Fruit fly (Drosophila melanogaster) whole organism, embryonic: ENCODE measurements around the gene Nopp140.

Experiments
- Abd-B ChIP-seq: fragments of 200-800 bp; sonication (Bioruptor generic); optimal IDR thresholded peaks from 2 replicates; lab custom pipeline; 2018; ENCODE audit warnings: missing biosample characterization, mild to moderate bottlenecking, missing genetic modification characterization, moderate library complexity
- B-H2 ChIP-seq: fragments of 200-800 bp; sonication (Bioruptor generic); optimal IDR thresholded peaks from 2 replicates; lab custom pipeline; 2018; ENCODE audit warnings: missing biosample characterization, mild to moderate bottlenecking, missing genetic modification characterization
- BEAF-32 ChIP-seq: fragments of 200-800 bp; sonication (Bioruptor generic); optimal IDR thresholded peaks from 3 replicates; lab custom pipeline; 2017; ENCODE audit warnings: missing biosample characterization, missing genetic modification characterization, mild to moderate bottlenecking, moderate library complexity, missing genetic modification reagents
- Bgb ChIP-seq: fragments of 200-800 bp; sonication (Bioruptor generic); IDR thresholded peaks from 2 replicates; pipeline ENCODE4 v1.3.6; 2022; ENCODE audit warnings: missing biosample characterization, missing genetic modification characterization; ENCODE audit not compliant: partially characterized antibody
- Bteb2 ChIP-seq: fragments of 200-800 bp; sonication (Bioruptor generic); optimal IDR thresholded peaks from 2 replicates; lab custom pipeline; 2016; ENCODE audit warnings: missing biosample characterization, missing genetic modification characterization
- CG11085 ChIP-seq: fragments of 200-800 bp; sonication (Bioruptor generic); IDR thresholded peaks from 2 replicates; pipeline ENCODE4 v1.3.6; 2022; ENCODE audit warnings: missing biosample characterization, missing genetic modification characterization
- CG12071 ChIP-seq: fragments of 200-800 bp; sonication (Bioruptor generic); optimal IDR thresholded peaks from 3 replicates; lab custom pipeline; 2018; ENCODE audit warnings: missing biosample characterization, mild to moderate bottlenecking, missing genetic modification characterization
- CG12391 ChIP-seq: fragments of 200-800 bp; sonication (Bioruptor generic); optimal IDR thresholded peaks from 3 replicates; lab custom pipeline; 2018; ENCODE audit warnings: missing biosample characterization, mild to moderate bottlenecking, missing genetic modification characterization, moderate library complexity
- CG13287 ChIP-seq: fragments of 200-800 bp; sonication (Bioruptor generic); IDR thresholded peaks from 2 replicates; pipeline ENCODE4 v1.3.6; 2022; ENCODE audit warnings: missing biosample characterization, missing genetic modification characterization; ENCODE audit not compliant: partially characterized antibody
- CG14014 ChIP-seq: fragments of 200-800 bp; sonication (Bioruptor generic); IDR thresholded peaks from 2 replicates; pipeline ENCODE4 v1.3.6; 2022; ENCODE audit warnings: missing biosample characterization, missing genetic modification characterization
- CG14710 ChIP-seq: fragments of 200-800 bp; sonication (Bioruptor generic); optimal IDR thresholded peaks from 3 replicates; lab custom pipeline; 2019; ENCODE audit warnings: missing biosample characterization, mild to moderate bottlenecking, missing genetic modification characterization, moderate library complexity
- CG14860 ChIP-seq: fragments of 200-800 bp; sonication (Bioruptor generic); IDR thresholded peaks from 3 replicates; pipeline ENCODE4 v1.3.6; 2022; ENCODE audit warnings: missing biosample characterization, missing genetic modification characterization; ENCODE audit not compliant: partially characterized antibody
- CG16813 ChIP-seq: fragments of 200-800 bp; sonication (Bioruptor generic); IDR thresholded peaks from 3 replicates; pipeline ENCODE4 v1.3.6; 2022; ENCODE audit warnings: missing biosample characterization, missing genetic modification characterization; ENCODE audit not compliant: partially characterized antibody
- CG2129 ChIP-seq: fragments of 200-800 bp; sonication (Bioruptor generic); IDR thresholded peaks from 2 replicates; pipeline ENCODE4 v1.3.6; 2022; ENCODE audit warnings: missing biosample characterization, missing genetic modification characterization; ENCODE audit not compliant: partially characterized antibody
- CG2712 ChIP-seq: fragments of 200-800 bp; optimal IDR thresholded peaks from 3 replicates; lab custom pipeline; 2019; ENCODE audit warnings: missing biosample characterization, mild to moderate bottlenecking, missing genetic modification characterization, moderate library complexity
- CG32767 ChIP-seq: fragments of 200-800 bp; sonication (Bioruptor generic); IDR thresholded peaks from 2 replicates; pipeline ENCODE4 v1.3.6; 2022; ENCODE audit warnings: missing biosample characterization, missing genetic modification characterization
- CG34376 ChIP-seq: fragments of 200-800 bp; sonication (Bioruptor generic); optimal IDR thresholded peaks from 2 replicates; lab custom pipeline; 2018; ENCODE audit warnings: missing biosample characterization, mild to moderate bottlenecking, missing genetic modification characterization
- CG3847 ChIP-seq: fragments of 200-800 bp; sonication (Bioruptor generic); IDR thresholded peaks from 2 replicates; pipeline ENCODE4 v1.3.6; 2022; ENCODE audit warnings: missing biosample characterization, missing genetic modification characterization
- CG4404 ChIP-seq: fragments of 200-800 bp; sonication (Bioruptor generic); IDR thresholded peaks from 2 replicates; pipeline ENCODE4 v1.3.6; 2022; ENCODE audit warnings: missing biosample characterization, missing genetic modification characterization
- CG6272 ChIP-seq: fragments of 200-800 bp; sonication (Bioruptor generic); IDR thresholded peaks from 2 replicates; pipeline ENCODE4 v1.3.6; 2022; ENCODE audit warnings: missing biosample characterization, missing genetic modification characterization
- CG9932 ChIP-seq: fragments of 200-800 bp; sonication (Bioruptor generic); IDR thresholded peaks from 2 replicates; pipeline ENCODE4 v1.3.6; 2022; ENCODE audit warnings: missing biosample characterization, missing genetic modification characterization
- Deaf1 ChIP-seq: fragments of 200-800 bp; optimal IDR thresholded peaks from 3 replicates; lab custom pipeline; 2019; ENCODE audit warnings: missing biosample characterization, mild to moderate bottlenecking, missing genetic modification characterization, moderate library complexity
- Dip3 ChIP-seq: fragments of 200-800 bp; sonication (Bioruptor generic); optimal IDR thresholded peaks from 3 replicates; lab custom pipeline; 2016; ENCODE audit warnings: missing biosample characterization, missing genetic modification characterization
- E2f2 ChIP-seq: fragments of 200-800 bp; sonication (Bioruptor generic); IDR thresholded peaks from 2 replicates; pipeline ENCODE4 v1.3.6; 2022; ENCODE audit warnings: missing biosample characterization, missing genetic modification characterization
- Ets65A ChIP-seq: fragments of 200-800 bp; sonication (Bioruptor generic); peaks from one replicate; lab custom pipeline; 2016; ENCODE audit warnings: missing biosample characterization, missing genetic modification characterization
- Hmr ChIP-seq: fragments of 200-800 bp; sonication (Bioruptor generic); optimal IDR thresholded peaks from 3 replicates; lab custom pipeline; 2017; ENCODE audit warnings: mild to moderate bottlenecking, missing biosample characterization, missing genetic modification reagents, missing genetic modification characterization
- Mad ChIP-seq: fragments of 200-800 bp; sonication (Bioruptor generic); optimal IDR thresholded peaks from 2 replicates; lab custom pipeline; 2016; ENCODE audit warnings: missing biosample characterization, missing genetic modification characterization
- NK7.1 ChIP-seq: fragments of 200-800 bp; sonication (Bioruptor generic); optimal IDR thresholded peaks from 3 replicates; lab custom pipeline; 2016; ENCODE audit warnings: missing biosample characterization, missing genetic modification characterization
- Scr ChIP-seq: fragments of 200-800 bp; sonication (Bioruptor generic); IDR thresholded peaks from 2 replicates; pipeline ENCODE4 v1.3.6; 2022; ENCODE audit warnings: missing biosample characterization, missing genetic modification characterization; ENCODE audit not compliant: partially characterized antibody
- Sin3A ChIP-seq: fragments of >200 bp; optimal IDR thresholded peaks from 2 replicates; lab custom pipeline; 2018
- Sox102F ChIP-seq: fragments of 200-800 bp; sonication (Bioruptor generic); optimal IDR thresholded peaks from 2 replicates; lab custom pipeline; 2018; ENCODE audit warnings: missing biosample characterization, mild to moderate bottlenecking, missing genetic modification characterization, moderate library complexity
- abd-A ChIP-seq: fragments of 200-800 bp; sonication (Bioruptor generic); optimal IDR thresholded peaks from 3 replicates; lab custom pipeline; 2019; ENCODE audit warnings: missing biosample characterization, mild to moderate bottlenecking, missing genetic modification characterization, moderate library complexity
- ato ChIP-seq: fragments of 200-800 bp; sonication (Bioruptor generic); IDR thresholded peaks from 2 replicates; pipeline ENCODE4 v1.3.6; 2022; ENCODE audit warnings: missing biosample characterization, missing genetic modification characterization; ENCODE audit not compliant: partially characterized antibody
- chinmo ChIP-seq: fragments of 200-800 bp; sonication (Bioruptor generic); IDR thresholded peaks from 4 replicates; pipeline ENCODE4 v1.3.6; 2022; ENCODE audit warnings: missing biosample characterization, missing genetic modification characterization; ENCODE audit not compliant: partially characterized antibody
- ewg ChIP-seq: fragments of 200-800 bp; sonication (Bioruptor generic); optimal IDR thresholded peaks from 3 replicates; lab custom pipeline; 2017; ENCODE audit warnings: mild to moderate bottlenecking, missing biosample characterization, missing genetic modification reagents, missing genetic modification characterization
- gcm ChIP-seq: fragments of 200-800 bp; sonication (Bioruptor generic); optimal IDR thresholded peaks from 2 replicates; lab custom pipeline; 2019; ENCODE audit warnings: missing biosample characterization, mild to moderate bottlenecking, missing genetic modification characterization, moderate library complexity
- inv ChIP-seq: fragments of 200-800 bp; sonication (Bioruptor generic); IDR thresholded peaks from 2 replicates; pipeline ENCODE4 v1.3.6; 2022; ENCODE audit warnings: missing biosample characterization, missing genetic modification characterization; ENCODE audit not compliant: partially characterized antibody
- ken ChIP-seq: fragments of 200-800 bp; sonication (Bioruptor generic); IDR thresholded peaks from 3 replicates; pipeline ENCODE4 v1.3.6; 2022; ENCODE audit warnings: missing biosample characterization, missing genetic modification characterization
- kni ChIP-seq: fragments of 200-800 bp; sonication (Bioruptor generic); optimal IDR thresholded peaks from 3 replicates; lab custom pipeline; 2017; ENCODE audit warnings: mild to moderate bottlenecking, missing biosample characterization, missing genetic modification reagents, missing genetic modification characterization
- lilli ChIP-seq: fragments of 200-800 bp; sonication (Bioruptor generic); optimal IDR thresholded peaks from 3 replicates; lab custom pipeline; 2016; ENCODE audit warnings: missing biosample characterization, missing genetic modification characterization
- pzg ChIP-seq: fragments of 200-800 bp; sonication (Bioruptor generic); optimal IDR thresholded peaks from 3 replicates; lab custom pipeline; 2018; ENCODE audit warnings: missing biosample characterization, mild to moderate bottlenecking, missing genetic modification characterization, moderate library complexity
- ranshi ChIP-seq: fragments of 200-800 bp; sonication (Bioruptor generic); IDR thresholded peaks from 2 replicates; pipeline ENCODE4 v1.3.6; 2022; ENCODE audit warnings: missing biosample characterization, missing genetic modification characterization
- shn ChIP-seq: fragments of 200-800 bp; sonication (Bioruptor generic); optimal IDR thresholded peaks from 3 replicates; lab custom pipeline; 2016; ENCODE audit warnings: missing biosample characterization, missing genetic modification characterization
- sob ChIP-seq: fragments of 200-800 bp; sonication (Bioruptor generic); IDR thresholded peaks from 2 replicates; pipeline ENCODE4 v1.3.6; 2022; ENCODE audit warnings: missing biosample characterization, missing genetic modification characterization
- trem ChIP-seq: fragments of 200-800 bp; optimal IDR thresholded peaks from 3 replicates; lab custom pipeline; 2019; ENCODE audit warnings: missing biosample characterization, mild to moderate bottlenecking, missing genetic modification characterization, moderate library complexity
- tx ChIP-seq: fragments of 200-800 bp; sonication (Bioruptor generic); optimal IDR thresholded peaks from 2 replicates; lab custom pipeline; 2016; ENCODE audit warnings: missing biosample characterization, missing genetic modification characterization
- vfl ChIP-seq: fragments of 200-800 bp; sonication (Bioruptor generic); optimal IDR thresholded peaks from 2 replicates; lab custom pipeline; 2016; ENCODE audit warnings: missing biosample characterization, missing genetic modification characterization
- zen2 ChIP-seq: fragments of 200-800 bp; sonication (Bioruptor generic); IDR thresholded peaks from 3 replicates; pipeline ENCODE4 v1.3.6; 2022; ENCODE audit warnings: missing biosample characterization, missing genetic modification characterization; ENCODE audit not compliant: partially characterized antibody
- zfh1 ChIP-seq: fragments of 200-800 bp; sonication (Bioruptor generic); IDR thresholded peaks from 3 replicates; pipeline ENCODE4 v1.3.6; 2022; ENCODE audit warnings: missing biosample characterization, missing genetic modification characterization

Nopp140 gene

dm6 chr3L:21841079-21841478 lies 8.5 kb downstream of the Nopp140 start, which contains the start of gene P5CDh1 (continued):
- TF ChIP-seq chinmo (GFP tag; lab: Robert Waterston, UW) = peak; percentile 93
- no peak for TF ChIP-seq CG32767
- peak; percentile 59 for TF ChIP-seq CG12071
- peak; percentile 74 for TF ChIP-seq CG3847 (GFP tag; lab: Robert Waterston, UW)
- TF ChIP-seq shn = peak; percentile 33
- peak; percentile 61; the same call in 2 of the 3 replicates for TF ChIP-seq zfh1
- peak; percentile 46 for TF ChIP-seq trem (tag; lab: Kevin White, UChicago)
- TF ChIP-seq CG14860 = peak; percentile 81
- peak; percentile 1 for TF ChIP-seq Dip3 (GFP tag; lab: Kevin White, UChicago)
- TF ChIP-seq Abd-B (GFP tag; lab: Kevin White, UChicago) = no peak
- TF ChIP-seq Hmr (GFP tag; lab: Kevin White, UChicago) = peak; percentile 1
- 0 out of 3 replicates have a peak, but pooled peaks have one; percentile 38 for TF ChIP-seq ken (GFP tag; lab: Robert Waterston, UW)
- peak; percentile 99 for TF ChIP-seq E2f2 (GFP tag; lab: Robert Waterston, UW)
- peak; percentile 25; the same call in 1 of the 2 replicates for TF ChIP-seq CG6272 (GFP tag; lab: Robert Waterston, UW)
- TF ChIP-seq Sox102F (GFP tag; lab: Kevin White, UChicago) = no peak
- TF ChIP-seq Deaf1 (tag; lab: Kevin White, UChicago) = peak; percentile 86
- peak; percentile 43 for TF ChIP-seq Sin3A (lab: Kevin White, UChicago)
- peak; percentile 8 for TF ChIP-seq Mad
- TF ChIP-seq Ets65A = peak; percentile 95
- TF ChIP-seq CG16813 (GFP tag; lab: Robert Waterston, UW) = peak; percentile 81
- TF ChIP-seq vfl = peak; percentile 15
- TF ChIP-seq ato (GFP tag; lab: Robert Waterston, UW) = peak; percentile 91
- TF ChIP-seq CG14710 (tag; lab: Kevin White, UChicago) = peak; percentile 8
- peak; percentile 44 for TF ChIP-seq CG34376 (GFP tag; lab: Kevin White, UChicago)
- TF ChIP-seq gcm = no peak
- peak; percentile 24 for TF ChIP-seq CG2712 (tag; lab: Kevin White, UChicago)
- TF ChIP-seq tx (GFP tag; lab: Kevin White, UChicago) = peak; percentile 31
- peak; percentile 54 for TF ChIP-seq B-H2 (GFP tag; lab: Kevin White, UChicago)
- TF ChIP-seq kni = no peak
- peak; percentile 49; the same call in 1 of the 2 replicates for TF ChIP-seq CG14014 (GFP tag; lab: Robert Waterston, UW)
- peak; percentile 24 for TF ChIP-seq Bteb2 (GFP tag; lab: Kevin White, UChicago)
- peak; percentile 95 for TF ChIP-seq CG13287 (GFP tag; lab: Robert Waterston, UW)
- TF ChIP-seq sob (GFP tag; lab: Robert Waterston, UW) = peak; percentile 80
- peak; percentile 91 for TF ChIP-seq pzg (GFP tag; lab: Kevin White, UChicago)
- peak; percentile 23 for TF ChIP-seq ewg (GFP tag; lab: Kevin White, UChicago)
- TF ChIP-seq CG4404 (GFP tag; lab: Robert Waterston, UW) = no peak
- peak; percentile 78 for TF ChIP-seq inv (GFP tag; lab: Robert Waterston, UW)
- TF ChIP-seq CG12391 (tag; lab: Kevin White, UChicago) = no peak
- peak; percentile 86 for TF ChIP-seq Scr (GFP tag; lab: Robert Waterston, UW)
- peak; percentile 46 for TF ChIP-seq lilli (GFP tag; lab: Kevin White, UChicago)
- peak; percentile 86 for TF ChIP-seq BEAF-32
- peak; percentile 95 for TF ChIP-seq Bgb (GFP tag; lab: Robert Waterston, UW)
- TF ChIP-seq NK7.1 = peak; percentile 30
- TF ChIP-seq CG11085 (GFP tag; lab: Robert Waterston, UW) = 0 out of 2 replicates have a peak, but pooled peaks have one; percentile 18
- TF ChIP-seq ranshi (GFP tag; lab: Robert Waterston, UW) = peak; percentile 15; the same call in 1 of the 2 replicates
- TF ChIP-seq CG2129 (GFP tag; lab: Robert Waterston, UW) = peak; percentile 58
- peak; percentile 2 for TF ChIP-seq abd-A (tag; lab: Kevin White, UChicago)
- peak; percentile 94 for TF ChIP-seq zen2 (GFP tag; lab: Robert Waterston, UW)
- peak; percentile 76 for TF ChIP-seq CG9932 (GFP tag; lab: Robert Waterston, UW)
